Worm (Caenorhabditis elegans) whole organism, L3 larva: ENCODE data around the gene lgc-24.

Experiments
- ZK546.5 ChIP-seq: sonication (generic microtip); optimal IDR thresholded peaks from 2 replicates; lab custom pipeline; 2017; ENCODE audit warnings: missing biosample characterization, missing genetic modification characterization
- aly-2 ChIP-seq: fragments of 150-350 bp; optimal IDR thresholded peaks from 2 replicates; lab custom pipeline; 2014; ENCODE audit warnings: missing biosample characterization, missing genetic modification characterization
- ama-1 ChIP-seq: fragments of 150-350 bp; optimal IDR thresholded peaks from 2 replicates; lab custom pipeline; 2018
- ceh-9 ChIP-seq: sonication (generic microtip); optimal IDR thresholded peaks from 2 replicates; lab custom pipeline; 2018; ENCODE audit warnings: missing biosample characterization, missing genetic modification characterization
- egl-27 ChIP-seq: sonication (generic microtip); optimal IDR thresholded peaks from 4 replicates; lab custom pipeline; 2017; ENCODE audit warnings: missing biosample characterization, missing genetic modification reagents, missing genetic modification characterization
- elt-1 ChIP-seq: fragments of 150-350 bp; optimal IDR thresholded peaks from 2 replicates; lab custom pipeline; 2014; ENCODE audit warnings: missing biosample characterization, missing genetic modification characterization
- elt-2 ChIP-seq: sonication (generic microtip); optimal IDR thresholded peaks from 2 replicates; lab custom pipeline; 2016; ENCODE audit warnings: missing genetic modification reagents, mild to moderate bottlenecking, missing genetic modification characterization, missing compliant biosample characterization
- elt-3 ChIP-seq, 3 experiments: fragments of 150-350 bp in 1 of 3; sonication (generic microtip) in 2 of 3; optimal IDR thresholded peaks; 2 replicates in 2 of 3; 4 replicates in 1 of 3; lab custom pipeline; 2014 to 2017; ENCODE audit warnings: missing biosample characterization in 3 of 3, missing genetic modification characterization in 3 of 3
- eor-1 ChIP-seq, 2 experiments: fragments of 150-350 bp; optimal IDR thresholded peaks; 2 replicates each; lab custom pipeline; 2014 to 2018; ENCODE audit warnings: missing biosample characterization in 2 of 2, missing genetic modification characterization in 2 of 2
- fkh-10 ChIP-seq: sonication (generic microtip); optimal IDR thresholded peaks from 2 replicates; lab custom pipeline; 2017; ENCODE audit warnings: missing biosample characterization, missing genetic modification reagents, missing genetic modification characterization
- fkh-2 ChIP-seq: fragments of 150-350 bp; optimal IDR thresholded peaks from 2 replicates; lab custom pipeline; 2014; ENCODE audit warnings: missing biosample characterization, missing genetic modification reagents, missing genetic modification characterization
- fos-1 ChIP-seq: fragments of 150-350 bp; optimal IDR thresholded peaks from 2 replicates; lab custom pipeline; 2014; ENCODE audit warnings: missing biosample characterization, missing genetic modification characterization
- hmg-11 ChIP-seq: sonication (generic microtip); optimal IDR thresholded peaks from 2 replicates; lab custom pipeline; 2016; ENCODE audit warnings: missing genetic modification characterization, missing compliant biosample characterization
- jun-1 ChIP-seq: fragments of 150-350 bp; optimal IDR thresholded peaks from 2 replicates; lab custom pipeline; 2014; ENCODE audit warnings: missing biosample characterization, missing genetic modification reagents, missing genetic modification characterization
- lin-15B ChIP-seq: fragments of 150-350 bp; optimal IDR thresholded peaks from 2 replicates; lab custom pipeline; 2014; ENCODE audit warnings: missing biosample characterization, missing genetic modification characterization
- lsy-12 ChIP-seq: sonication (generic microtip); optimal IDR thresholded peaks from 2 replicates; lab custom pipeline; 2016; ENCODE audit warnings: mild to moderate bottlenecking, missing genetic modification characterization, missing compliant biosample characterization
- mdl-1 ChIP-seq: fragments of 150-350 bp; optimal IDR thresholded peaks from 2 replicates; lab custom pipeline; 2014; ENCODE audit warnings: missing biosample characterization, missing genetic modification characterization
- mml-1 ChIP-seq: fragments of 150-350 bp; sonication (generic microtip); optimal IDR thresholded peaks from 3 replicates; lab custom pipeline; 2014; ENCODE audit warnings: missing biosample characterization, missing genetic modification characterization
- nhr-11 ChIP-seq: fragments of 150-350 bp; optimal IDR thresholded peaks from 2 replicates; lab custom pipeline; 2014; ENCODE audit warnings: missing biosample characterization, missing genetic modification characterization
- nhr-12 ChIP-seq: fragments of 150-350 bp; optimal IDR thresholded peaks from 2 replicates; lab custom pipeline; 2014; ENCODE audit warnings: missing biosample characterization, missing genetic modification characterization
- nhr-23 ChIP-seq: fragments of 150-350 bp; optimal IDR thresholded peaks from 2 replicates; lab custom pipeline; 2014; ENCODE audit warnings: missing biosample characterization, missing genetic modification reagents, missing genetic modification characterization
- nhr-237 ChIP-seq: fragments of 150-350 bp; optimal IDR thresholded peaks from 2 replicates; lab custom pipeline; 2014; ENCODE audit warnings: missing biosample characterization, missing genetic modification characterization
- nhr-67 ChIP-seq: fragments of 150-350 bp; optimal IDR thresholded peaks from 2 replicates; lab custom pipeline; 2014; ENCODE audit warnings: missing biosample characterization, missing genetic modification characterization
- nhr-76 ChIP-seq: fragments of 150-350 bp; sonication (generic microtip); optimal IDR thresholded peaks from 5 replicates; lab custom pipeline; 2014; ENCODE audit warnings: missing biosample characterization, missing genetic modification characterization
- nhr-77 ChIP-seq: fragments of 150-350 bp; optimal IDR thresholded peaks from 2 replicates; lab custom pipeline; 2014; ENCODE audit warnings: missing biosample characterization, missing genetic modification characterization
- pha-4 ChIP-seq: fragments of 150-350 bp; optimal IDR thresholded peaks from 2 replicates; lab custom pipeline; 2014; ENCODE audit warnings: missing biosample characterization, missing genetic modification reagents, missing genetic modification characterization
- pqm-1 ChIP-seq: fragments of 150-350 bp; optimal IDR thresholded peaks from 2 replicates; lab custom pipeline; 2017; ENCODE audit warnings: missing biosample characterization, missing genetic modification characterization, inconsistent platforms
- sea-2 ChIP-seq: fragments of 150-350 bp; sonication (generic microtip); optimal IDR thresholded peaks from 4 replicates; lab custom pipeline; 2014; ENCODE audit warnings: missing biosample characterization, missing genetic modification reagents, missing genetic modification characterization
- skn-1 ChIP-seq: fragments of 150-350 bp; optimal IDR thresholded peaks from 2 replicates; lab custom pipeline; 2014; ENCODE audit warnings: missing biosample characterization, missing genetic modification characterization
- snpc-4 ChIP-seq: fragments of 150-350 bp; optimal IDR thresholded peaks from 2 replicates; lab custom pipeline; 2014; ENCODE audit warnings: missing biosample characterization, missing genetic modification characterization
- tbx-2 ChIP-seq: sonication (generic microtip); optimal IDR thresholded peaks from 2 replicates; lab custom pipeline; 2016; ENCODE audit warnings: mild to moderate bottlenecking, missing genetic modification characterization, missing compliant biosample characterization
- unc-39 ChIP-seq: sonication (generic microtip); optimal IDR thresholded peaks from 4 replicates; lab custom pipeline; 2017; ENCODE audit warnings: missing biosample characterization, missing genetic modification characterization
- unc-62 ChIP-seq: fragments of 150-350 bp; sonication (generic microtip); optimal IDR thresholded peaks from 4 replicates; lab custom pipeline; 2014; ENCODE audit warnings: missing biosample characterization, missing genetic modification reagents, missing genetic modification characterization
- ztf-11 ChIP-seq: fragments of 150-350 bp; optimal IDR thresholded peaks from 2 replicates; lab custom pipeline; 2014; ENCODE audit warnings: missing biosample characterization, missing genetic modification characterization
- ztf-4 ChIP-seq: fragments of 150-350 bp; optimal IDR thresholded peaks from 2 replicates; lab custom pipeline; 2014; ENCODE audit warnings: missing biosample characterization, missing genetic modification characterization

The lgc-24 gene

ce11 chrX:12068250-12068649, at the start of gene lgc-24:
Gene lgc-24 (plus strand): TSS chrX:12068550.
- TF ChIP-seq jun-1 (no peak), unc-39 (tag; lab: Kevin White, UChicago) (no peak)

ce11 chrX:12021446-12021845, 46.9 kb upstream of the lgc-24 start:
- TF ChIP-seq hmg-11 (tag; lab: Kevin White, UChicago) (no peak), egl-27 (tag; lab: Kevin White, UChicago) (no peak), skn-1 (tag; lab: Kevin White, UChicago) (no peak), snpc-4 (tag; lab: Kevin White, UChicago) (no peak), lin-15B (tag; lab: Kevin White, UChicago) (no peak), ztf-11 (tag; lab: Kevin White, UChicago) (no peak), nhr-77 (tag; lab: Kevin White, UChicago) (no peak), fos-1 (tag; lab: Kevin White, UChicago) (no peak), elt-1 (tag; lab: Kevin White, UChicago) (no peak), unc-39 (tag; lab: Kevin White, UChicago) (no peak), ceh-9 (tag; lab: Kevin White, UChicago) (no peak), fkh-2 (tag; lab: Kevin White, UChicago) (no peak), eor-1 (tag; optimal IDR thresholded peaks at IDR 0.05; lab: Kevin White, UChicago) (no peak), fkh-10 (GFP tag; lab: Kevin White, UChicago) (no peak), sea-2 (GFP tag; lab: Kevin White, UChicago) (no peak), elt-3 (tag; optimal IDR thresholded peaks at IDR 0.05; lab: Kevin White, UChicago) (no peak), nhr-11 (tag; lab: Kevin White, UChicago) (no peak), nhr-67 (tag; lab: Kevin White, UChicago) (no peak)

ce11 chrX:12022496-12022895, 45.9 kb upstream of the lgc-24 start:
- no peak for TF ChIP-seq ztf-4 (tag; lab: Kevin White, UChicago)
- no peak for TF ChIP-seq jun-1
- TF ChIP-seq sea-2 (GFP tag; lab: Kevin White, UChicago), result no peak
- no peak for TF ChIP-seq ceh-9 (tag; lab: Kevin White, UChicago)
- TF ChIP-seq lin-15B (tag; lab: Kevin White, UChicago), result no peak
- no peak for TF ChIP-seq pha-4 (tag; lab: Kevin White, UChicago)
- TF ChIP-seq ZK546.5, result no peak
- TF ChIP-seq mdl-1, result no peak
- no peak for TF ChIP-seq nhr-12 (tag; lab: Kevin White, UChicago)
- TF ChIP-seq elt-2 (tag; lab: Kevin White, UChicago), result no peak
- no peak for TF ChIP-seq egl-27 (tag; lab: Kevin White, UChicago)
- TF ChIP-seq aly-2 (tag; lab: Kevin White, UChicago), result no peak
- TF ChIP-seq tbx-2 (tag; lab: Kevin White, UChicago), result no peak
- no peak for TF ChIP-seq lsy-12 (tag; lab: Kevin White, UChicago)

DNA sequence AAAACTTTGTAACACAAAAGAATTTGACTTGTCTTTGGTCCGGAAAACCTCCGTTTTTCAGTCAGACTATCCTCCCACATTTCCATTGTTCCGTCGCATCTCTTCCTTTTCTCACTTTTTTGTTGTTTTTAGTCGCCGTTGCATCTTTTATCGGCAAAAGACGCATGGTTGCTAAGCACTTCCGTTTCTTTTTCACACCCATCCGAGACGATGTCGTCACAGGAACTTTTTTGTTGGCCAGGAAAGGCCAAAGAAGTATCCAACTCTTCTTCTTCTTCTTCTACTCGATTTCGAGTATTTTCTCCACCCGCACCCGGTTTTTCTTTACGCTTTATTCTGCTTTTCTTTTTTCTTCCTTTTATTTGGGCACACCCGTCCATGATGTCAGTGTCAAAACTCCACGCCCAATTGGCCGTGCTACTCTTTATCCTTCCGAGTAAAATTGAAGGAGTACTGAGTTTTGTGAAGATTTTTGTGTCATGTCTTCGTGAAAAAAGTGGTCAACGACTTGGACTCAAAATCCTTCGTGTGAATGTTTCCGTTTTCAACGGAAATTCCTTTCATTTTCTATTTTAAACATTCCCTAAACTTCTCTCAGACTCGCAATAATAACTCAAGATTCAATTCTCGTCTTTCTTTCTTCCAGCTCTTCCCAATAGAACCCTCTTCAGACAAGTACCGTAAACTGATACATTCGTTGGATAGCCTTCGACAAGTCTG, 43.1 kb upstream of the lgc-24 start, which contains the start of gene B0198.2:
Gene B0198.2, plus strand, starts transcription at position 670 of the 720 bp plus-strand sequence.
- TF ChIP-seq nhr-76 (tag; lab: Kevin White, UChicago), result no peak
- no peak for TF ChIP-seq unc-62 (GFP tag; lab: Kevin White, UChicago)
- TF ChIP-seq nhr-11 (tag; lab: Kevin White, UChicago), result no peak
- no peak for TF ChIP-seq nhr-23 (tag; lab: Kevin White, UChicago)
- no peak for TF ChIP-seq elt-2 (tag; lab: Kevin White, UChicago)
- no peak for TF ChIP-seq elt-3 (tag; optimal IDR thresholded peaks at IDR 0.05; lab: Kevin White, UChicago)
- TF ChIP-seq nhr-237 (tag; lab: Kevin White, UChicago), result no peak
- no peak for TF ChIP-seq pqm-1 (tag; lab: Kevin White, UChicago)
- TF ChIP-seq ztf-4 (tag; lab: Kevin White, UChicago), result no peak
- TF ChIP-seq ama-1 (lab: Kevin White, UChicago), result no peak
- no peak for TF ChIP-seq mml-1 (tag; lab: Kevin White, UChicago)
- TF ChIP-seq eor-1 (tag; optimal IDR thresholded peaks at IDR 0.05; lab: Kevin White, UChicago), result no peak
- no peak for TF ChIP-seq nhr-77 (tag; lab: Kevin White, UChicago)
